Fruit fly (Drosophila melanogaster) whole organism, embryonic: ENCODE results near the gene CG5521.
A peak's percentile ranks its signal among the peaks of the same experiment; 100 is the strongest.

ENCODE experiments used
- Abd-B ChIP-seq: fragments of 200-800 bp; sonication (Bioruptor generic); optimal IDR thresholded peaks from 2 replicates; lab custom pipeline; 2018; ENCODE audit warnings: missing biosample characterization, mild to moderate bottlenecking, missing genetic modification characterization, moderate library complexity
- Aef1 ChIP-seq: fragments of 200-800 bp; sonication (Bioruptor generic); IDR thresholded peaks from 3 replicates; pipeline ENCODE4 v1.3.6; 2022; ENCODE audit warnings: missing biosample characterization, missing genetic modification characterization
- Bgb ChIP-seq: fragments of 200-800 bp; sonication (Bioruptor generic); IDR thresholded peaks from 2 replicates; pipeline ENCODE4 v1.3.6; 2022; ENCODE audit warnings: missing biosample characterization, missing genetic modification characterization; ENCODE audit not compliant: partially characterized antibody
- C15 ChIP-seq: fragments of 200-800 bp; sonication (Bioruptor generic); IDR thresholded peaks from 3 replicates; pipeline ENCODE4 v1.3.6; 2022; ENCODE audit warnings: missing biosample characterization, missing genetic modification characterization
- CG10267 ChIP-seq: fragments of 200-800 bp; sonication (Bioruptor generic); optimal IDR thresholded peaks from 2 replicates; lab custom pipeline; 2018; ENCODE audit warnings: missing biosample characterization, mild to moderate bottlenecking, missing genetic modification characterization, moderate library complexity
- CG10654 ChIP-seq: fragments of 200-800 bp; sonication (Bioruptor generic); optimal IDR thresholded peaks from 2 replicates; lab custom pipeline; 2016; ENCODE audit warnings: missing biosample characterization, missing genetic modification characterization
- CG10979 ChIP-seq: fragments of 200-800 bp; sonication (Bioruptor generic); optimal IDR thresholded peaks from 2 replicates; lab custom pipeline; 2018; ENCODE audit warnings: missing biosample characterization, mild to moderate bottlenecking, missing genetic modification characterization, moderate library complexity
- CG15269 ChIP-seq: fragments of 200-800 bp; sonication (Bioruptor generic); optimal IDR thresholded peaks from 2 replicates; lab custom pipeline; 2018; ENCODE audit warnings: missing biosample characterization, mild to moderate bottlenecking, missing genetic modification characterization, moderate library complexity
- CG16813 ChIP-seq: fragments of 200-800 bp; sonication (Bioruptor generic); IDR thresholded peaks from 3 replicates; pipeline ENCODE4 v1.3.6; 2022; ENCODE audit warnings: missing biosample characterization, missing genetic modification characterization; ENCODE audit not compliant: partially characterized antibody
- CG18619 ChIP-seq: fragments of 200-800 bp; sonication (Bioruptor generic); optimal IDR thresholded peaks from 3 replicates; lab custom pipeline; 2017; ENCODE audit warnings: missing biosample characterization, mild to moderate bottlenecking, missing genetic modification characterization
- CG2889 ChIP-seq: fragments of 200-800 bp; sonication (Bioruptor generic); IDR thresholded peaks from 3 replicates; pipeline ENCODE4 v1.3.6; 2022; ENCODE audit warnings: missing biosample characterization, missing genetic modification characterization
- CG30403 ChIP-seq: fragments of 200-800 bp; sonication (Bioruptor generic); optimal IDR thresholded peaks from 3 replicates; lab custom pipeline; 2016; ENCODE audit warnings: missing biosample characterization, missing genetic modification characterization
- CG32532 ChIP-seq: fragments of 200-800 bp; sonication (Bioruptor generic); IDR thresholded peaks from 2 replicates; pipeline ENCODE4 v1.3.6; 2022; ENCODE audit warnings: missing biosample characterization, missing genetic modification characterization
- CG33557 ChIP-seq: fragments of 200-800 bp; sonication (Bioruptor generic); optimal IDR thresholded peaks from 2 replicates; lab custom pipeline; 2019; ENCODE audit warnings: missing biosample characterization, mild to moderate bottlenecking, missing genetic modification characterization, moderate library complexity
- CG6813 ChIP-seq: fragments of 200-800 bp; sonication (Bioruptor generic); optimal IDR thresholded peaks from 2 replicates; lab custom pipeline; 2017; ENCODE audit warnings: missing biosample characterization, missing genetic modification characterization, mild to moderate bottlenecking, moderate library complexity, missing genetic modification reagents
- CG8388 ChIP-seq: fragments of 200-800 bp; sonication (Bioruptor generic); optimal IDR thresholded peaks from 2 replicates; lab custom pipeline; 2019; ENCODE audit warnings: missing biosample characterization, mild to moderate bottlenecking, missing genetic modification characterization, moderate library complexity
- CG8478 ChIP-seq: fragments of >200 bp; optimal IDR thresholded peaks from 2 replicates; lab custom pipeline; 2018
- CG9817 ChIP-seq: fragments of 200-800 bp; sonication (Bioruptor generic); optimal IDR thresholded peaks from 2 replicates; lab custom pipeline; 2018; ENCODE audit warnings: missing biosample characterization, mild to moderate bottlenecking, missing genetic modification characterization, moderate library complexity
- CoRest ChIP-seq: fragments of 200-800 bp; sonication (Bioruptor generic); optimal IDR thresholded peaks from 3 replicates; lab custom pipeline; 2018; ENCODE audit warnings: missing biosample characterization, mild to moderate bottlenecking, missing genetic modification characterization, moderate library complexity
- Dll ChIP-seq: fragments of 200-800 bp; sonication (Bioruptor generic); IDR thresholded peaks from 4 replicates; pipeline ENCODE4 v1.3.6; 2022; ENCODE audit warnings: missing biosample characterization, missing genetic modification characterization; ENCODE audit not compliant: partially characterized antibody
- H2.0 ChIP-seq: fragments of 200-800 bp; sonication (Bioruptor generic); IDR thresholded peaks from 2 replicates; pipeline ENCODE4 v1.3.6; 2022; ENCODE audit warnings: missing biosample characterization, missing genetic modification characterization
- HLH4C ChIP-seq: fragments of 200-800 bp; sonication (Bioruptor generic); IDR thresholded peaks from 3 replicates; pipeline ENCODE4 v1.3.6; 2022; ENCODE audit warnings: missing biosample characterization, missing genetic modification characterization; ENCODE audit not compliant: partially characterized antibody
- Kr ChIP-seq: fragments of 200-800 bp; sonication (Bioruptor generic); optimal IDR thresholded peaks from 2 replicates; lab custom pipeline; 2017; ENCODE audit warnings: missing biosample characterization, mild to moderate bottlenecking, missing genetic modification characterization
- MBD-R2 ChIP-seq: fragments of 200-800 bp; sonication (Bioruptor generic); IDR thresholded peaks from 2 replicates; pipeline ENCODE4 v1.3.6; 2022; ENCODE audit warnings: missing biosample characterization, missing genetic modification characterization
- NC2α ChIP-seq: fragments of 200-800 bp; sonication (Bioruptor generic); optimal IDR thresholded peaks from 2 replicates; lab custom pipeline; 2016; ENCODE audit warnings: missing biosample characterization, missing genetic modification characterization
- Nf-YC ChIP-seq: fragments of 200-800 bp; optimal IDR thresholded peaks from 3 replicates; lab custom pipeline; 2019; ENCODE audit warnings: missing biosample characterization, mild to moderate bottlenecking, missing genetic modification characterization, moderate library complexity
- NfI ChIP-seq: fragments of 200-800 bp; sonication (Bioruptor generic); optimal IDR thresholded peaks from 3 replicates; lab custom pipeline; 2018; ENCODE audit warnings: missing biosample characterization, mild to moderate bottlenecking, missing genetic modification characterization, moderate library complexity
- PHDP ChIP-seq: fragments of 200-800 bp; sonication (Bioruptor generic); optimal IDR thresholded peaks from 3 replicates; lab custom pipeline; 2018; ENCODE audit warnings: missing biosample characterization, mild to moderate bottlenecking, missing genetic modification characterization, moderate library complexity
- Spps ChIP-seq: fragments of 200-800 bp; sonication (Bioruptor generic); optimal IDR thresholded peaks from 2 replicates; lab custom pipeline; 2018; ENCODE audit warnings: missing biosample characterization, mild to moderate bottlenecking, missing genetic modification characterization
- Sry-β ChIP-seq: fragments of 200-800 bp; sonication (Bioruptor generic); optimal IDR thresholded peaks from 2 replicates; lab custom pipeline; 2018; ENCODE audit warnings: missing biosample characterization, mild to moderate bottlenecking, missing genetic modification characterization, moderate library complexity
- abd-A ChIP-seq: fragments of 200-800 bp; sonication (Bioruptor generic); optimal IDR thresholded peaks from 3 replicates; lab custom pipeline; 2019; ENCODE audit warnings: missing biosample characterization, mild to moderate bottlenecking, missing genetic modification characterization, moderate library complexity
- ara ChIP-seq: fragments of 200-800 bp; sonication (Bioruptor generic); IDR thresholded peaks from 2 replicates; pipeline ENCODE4 v1.3.6; 2022; ENCODE audit warnings: missing biosample characterization, missing genetic modification characterization
- bowl ChIP-seq: fragments of 200-800 bp; sonication (Bioruptor generic); IDR thresholded peaks from 2 replicates; pipeline ENCODE4 v1.3.6; 2022; ENCODE audit warnings: missing biosample characterization, missing genetic modification characterization
- chinmo ChIP-seq: fragments of 200-800 bp; sonication (Bioruptor generic); IDR thresholded peaks from 4 replicates; pipeline ENCODE4 v1.3.6; 2022; ENCODE audit warnings: missing biosample characterization, missing genetic modification characterization; ENCODE audit not compliant: partially characterized antibody
- disco-r ChIP-seq: fragments of 200-800 bp; sonication (Bioruptor generic); optimal IDR thresholded peaks from 2 replicates; lab custom pipeline; 2016; ENCODE audit warnings: missing biosample characterization, missing genetic modification characterization
- dysf ChIP-seq: fragments of 200-800 bp; sonication (Bioruptor generic); IDR thresholded peaks from 3 replicates; pipeline ENCODE4 v1.3.6; 2022; ENCODE audit warnings: missing biosample characterization, missing genetic modification characterization
- emc ChIP-seq: fragments of 200-800 bp; sonication (Bioruptor generic); optimal IDR thresholded peaks from 2 replicates; lab custom pipeline; 2016; ENCODE audit warnings: missing biosample characterization, missing genetic modification characterization
- esg ChIP-seq: fragments of 200-800 bp; sonication (Bioruptor generic); conservative IDR thresholded peaks from 2 replicates; pipeline ENCODE4 v1.3.6; 2022; ENCODE audit warnings: missing biosample characterization, missing genetic modification characterization
- gt ChIP-seq: fragments of 200-800 bp; sonication (Bioruptor generic); IDR thresholded peaks from 2 replicates; pipeline ENCODE4 v1.3.6; 2022; ENCODE audit warnings: missing biosample characterization, missing genetic modification characterization
- hb ChIP-seq: fragments of 200-800 bp; sonication (Bioruptor generic); IDR thresholded peaks from 3 replicates; pipeline ENCODE4 v1.3.6; 2022; ENCODE audit warnings: missing biosample characterization, missing genetic modification characterization; ENCODE audit not compliant: partially characterized antibody
- her ChIP-seq: fragments of 200-800 bp; sonication (Bioruptor generic); optimal IDR thresholded peaks from 2 replicates; lab custom pipeline; 2016; ENCODE audit warnings: missing biosample characterization, missing genetic modification characterization
- kni ChIP-seq: fragments of 200-800 bp; sonication (Bioruptor generic); optimal IDR thresholded peaks from 3 replicates; lab custom pipeline; 2017; ENCODE audit warnings: mild to moderate bottlenecking, missing biosample characterization, missing genetic modification reagents, missing genetic modification characterization
- knrl ChIP-seq: fragments of 200-800 bp; sonication (Bioruptor generic); IDR thresholded peaks from 3 replicates; pipeline ENCODE4 v1.3.6; 2022; ENCODE audit warnings: missing biosample characterization, missing genetic modification characterization; ENCODE audit not compliant: partially characterized antibody
- lov ChIP-seq, 2 experiments: fragments of 200-800 bp in 1 of 2; fragments of >200 bp in 1 of 2; sonication (Bioruptor generic) in 1 of 2; IDR thresholded peaks in 1 of 2; optimal IDR thresholded peaks in 1 of 2; 2 replicates in 1 of 2; 3 replicates in 1 of 2; pipeline versions ENCODE4 v1.3.6 to Lab custom; 2017 to 2022; ENCODE audit warnings: missing biosample characterization in 1 of 2, missing genetic modification characterization in 1 of 2
- maf-S ChIP-seq: fragments of 200-800 bp; sonication (Bioruptor generic); optimal IDR thresholded peaks from 2 replicates; lab custom pipeline; 2016; ENCODE audit warnings: missing biosample characterization, missing genetic modification characterization
- psq ChIP-seq: fragments of 200-800 bp; sonication (Bioruptor generic); optimal IDR thresholded peaks from 2 replicates; lab custom pipeline; 2017; ENCODE audit warnings: missing biosample characterization, missing genetic modification characterization
- sna ChIP-seq: fragments of 200-800 bp; sonication (Bioruptor generic); IDR thresholded peaks from 2 replicates; pipeline ENCODE4 v1.3.6; 2022; ENCODE audit warnings: missing biosample characterization, missing genetic modification characterization; ENCODE audit not compliant: partially characterized antibody
- tna ChIP-seq: fragments of 200-800 bp; sonication (Bioruptor generic); IDR thresholded peaks from 2 replicates; pipeline ENCODE4 v1.3.6; 2022; ENCODE audit warnings: missing biosample characterization, missing genetic modification characterization; ENCODE audit not compliant: partially characterized antibody
- unpg ChIP-seq: fragments of 200-800 bp; sonication (Bioruptor generic); optimal IDR thresholded peaks from 3 replicates; lab custom pipeline; 2018; ENCODE audit warnings: missing biosample characterization, mild to moderate bottlenecking, missing genetic modification characterization, moderate library complexity

CG5521 gene

dm6 chr3R:26947296-26947880 lies 19.3 kb upstream of the CG5521 start, which contains the start of gene Spag1 (continued):
- TF ChIP-seq HLH4C (GFP tag; lab: Robert Waterston, UW), result peak; percentile 80
- TF ChIP-seq hb (GFP tag; lab: Robert Waterston, UW), result no peak
- peak; percentile 86 for TF ChIP-seq CG16813 (GFP tag; lab: Robert Waterston, UW)
- no peak for TF ChIP-seq CG9817
- TF ChIP-seq maf-S (GFP tag; lab: Kevin White, UChicago), result no peak
- TF ChIP-seq CG8478, result no peak
- no peak for TF ChIP-seq CG30403 (GFP tag; lab: Kevin White, UChicago)
- TF ChIP-seq NfI (GFP tag; lab: Kevin White, UChicago), result no peak
- TF ChIP-seq NC2α, result no peak
- TF ChIP-seq kni (GFP tag; lab: Kevin White, UChicago), result no peak
- no peak for TF ChIP-seq CG15269 (tag; lab: Kevin White, UChicago)
- TF ChIP-seq CG6813, result peak; percentile 6
- TF ChIP-seq Abd-B (GFP tag; lab: Kevin White, UChicago), result no peak
- TF ChIP-seq tna (GFP tag; lab: Robert Waterston, UW), result peak; percentile 73
- TF ChIP-seq lov (optimal IDR thresholded peaks at IDR 0.05; lab: Kevin White, UChicago), result no peak
- TF ChIP-seq lov (GFP tag; IDR thresholded peaks at IDR 0.05; lab: Robert Waterston, UW), result no peak
- no peak for TF ChIP-seq disco-r (GFP tag; lab: Kevin White, UChicago)
- peak; percentile 20 for TF ChIP-seq Spps
- TF ChIP-seq PHDP, result peak; percentile 30
- TF ChIP-seq psq (GFP tag; lab: Kevin White, UChicago), result no peak
- TF ChIP-seq CG2889 (GFP tag; lab: Robert Waterston, UW), result no peak
- no peak for TF ChIP-seq gt (GFP tag; lab: Robert Waterston, UW)
- TF ChIP-seq CG10267 (tag; lab: Kevin White, UChicago), result peak; percentile 28
- no peak for TF ChIP-seq her (GFP tag; lab: Kevin White, UChicago)
- TF ChIP-seq knrl (GFP tag; lab: Robert Waterston, UW), result peak; percentile 66
- peak; percentile 30 for TF ChIP-seq unpg (GFP tag; lab: Kevin White, UChicago)
- peak; percentile 14 for TF ChIP-seq CG8388 (GFP tag; lab: Kevin White, UChicago)
- no peak for TF ChIP-seq ara (GFP tag; lab: Robert Waterston, UW)
- TF ChIP-seq CG10654, result no peak
- no peak for TF ChIP-seq esg
- no peak for TF ChIP-seq bowl (GFP tag; lab: Robert Waterston, UW)
- no peak for TF ChIP-seq CG33557
- peak; percentile 6 for TF ChIP-seq CG10979 (tag; lab: Kevin White, UChicago)
- TF ChIP-seq C15 (GFP tag; lab: Robert Waterston, UW), result no peak
- TF ChIP-seq Dll (GFP tag; lab: Robert Waterston, UW), result peak; percentile 76
- TF ChIP-seq emc, result no peak
- TF ChIP-seq Nf-YC (tag; lab: Kevin White, UChicago), result peak; percentile 46
- TF ChIP-seq CG32532 (GFP tag; lab: Robert Waterston, UW), result no peak
- no peak for TF ChIP-seq Sry-β
- TF ChIP-seq Aef1, result no peak
- peak; percentile 87 for TF ChIP-seq Bgb (GFP tag; lab: Robert Waterston, UW)
- TF ChIP-seq dysf (GFP tag; lab: Robert Waterston, UW), result no peak
- peak; percentile 72; the same call in 1 of the 4 replicates for TF ChIP-seq chinmo
- peak; percentile 65 for TF ChIP-seq sna (GFP tag; lab: Robert Waterston, UW)
- TF ChIP-seq abd-A (tag; lab: Kevin White, UChicago), result no peak
- no peak for TF ChIP-seq CG18619 (GFP tag; lab: Kevin White, UChicago)
- TF ChIP-seq H2.0, result no peak
- TF ChIP-seq Kr, result no peak
- no peak for TF ChIP-seq MBD-R2 (GFP tag; lab: Robert Waterston, UW)
- TF ChIP-seq CoRest (tag; lab: Kevin White, UChicago), result no peak
